Worm (Caenorhabditis elegans): Measurements from ENCODE around the gene egl-3.

DNA sequence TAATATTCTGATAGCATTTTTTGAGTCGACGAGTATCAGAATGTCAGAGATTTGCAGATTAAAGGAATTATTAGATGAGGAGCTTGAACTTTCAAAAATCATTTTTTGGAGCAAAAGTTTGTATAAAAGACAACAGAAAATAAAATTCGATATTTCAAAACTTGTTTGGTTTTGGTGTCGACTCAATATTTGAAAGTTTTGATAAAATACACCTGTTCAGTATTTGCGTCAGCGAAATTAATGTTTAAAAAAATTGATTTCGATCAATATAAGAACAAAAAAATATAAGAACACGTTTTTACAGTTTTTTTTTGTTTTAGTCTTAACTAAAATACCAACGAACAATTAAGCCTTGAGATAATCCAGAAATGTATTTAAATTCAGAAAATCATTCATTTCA is 47.1 kb upstream of the egl-3 start, which contains the start of gene C12D8.13:
- TF ChIP-seq ZK185.1 (tag; optimal IDR thresholded peaks at IDR 0.05; ENCODE audit: poor library complexity, severe bottlenecking) (no peak), F52B5.7 (tag; optimal IDR thresholded peaks at IDR 0.05) (no peak), ztf-28 (GFP tag; IDR thresholded peaks at IDR 0.05) (no peak), him-1 (tag; optimal IDR thresholded peaks at IDR 0.05) (no peak), dpl-1 (GFP tag; optimal IDR thresholded peaks at IDR 0.05) (no peak), ama-1 (optimal IDR thresholded peaks at IDR 0.05) (no peak), ama-1 (GFP tag; optimal IDR thresholded peaks at IDR 0.05) (no peak), ets-4 (GFP tag; optimal IDR thresholded peaks at IDR 0.05) (no peak), pha-4 (tag; optimal IDR thresholded peaks at IDR 0.05) (no peak), egl-18 (GFP tag; IDR thresholded peaks at IDR 0.05) (no peak), pbrm-1 (GFP tag; IDR thresholded peaks at IDR 0.05) (no peak)
